Worm (Caenorhabditis elegans) whole organism, late embryonic: ENCODE measurements around the gene irld-66.

Experiments
- Y22D7AL.16 ChIP-seq: sonication (generic microtip); optimal IDR thresholded peaks from 2 replicates; lab custom pipeline; 2016; ENCODE audit warnings: missing genetic modification characterization, missing compliant biosample characterization
- ama-1 ChIP-seq: fragments of 150-350 bp; optimal IDR thresholded peaks from 2 replicates; lab custom pipeline; 2014
- dve-1 ChIP-seq: sonication (generic microtip); optimal IDR thresholded peaks from 2 replicates; lab custom pipeline; 2017; ENCODE audit warnings: antibody characterized with exemption, mild to moderate bottlenecking, missing genetic modification characterization, missing compliant biosample characterization
- fkh-10 ChIP-seq: fragments of 150-350 bp; optimal IDR thresholded peaks from 2 replicates; lab custom pipeline; 2014; ENCODE audit warnings: missing biosample characterization, missing genetic modification reagents, missing genetic modification characterization
- hlh-30 ChIP-seq: sonication (generic microtip); optimal IDR thresholded peaks from 2 replicates; lab custom pipeline; 2017; ENCODE audit warnings: antibody characterized with exemption, missing genetic modification characterization, missing compliant biosample characterization; ENCODE audit not compliant: insufficient read depth
- nfya-1 ChIP-seq: sonication (generic microtip); optimal IDR thresholded peaks from 2 replicates; lab custom pipeline; 2017; ENCODE audit warnings: missing genetic modification characterization, mild to moderate bottlenecking, missing compliant biosample characterization, antibody characterized with exemption, moderate library complexity
- npax-4 ChIP-seq: sonication (generic microtip); optimal IDR thresholded peaks from 2 replicates; lab custom pipeline; 2016; ENCODE audit warnings: missing genetic modification characterization, missing compliant biosample characterization
- pqm-1 ChIP-seq: sonication (generic microtip); optimal IDR thresholded peaks from 2 replicates; lab custom pipeline; 2016; ENCODE audit warnings: missing genetic modification characterization, missing compliant biosample characterization
- pros-1 ChIP-seq: fragments of 150-350 bp; optimal IDR thresholded peaks from 2 replicates; lab custom pipeline; 2014; ENCODE audit warnings: missing biosample characterization, missing genetic modification reagents, missing genetic modification characterization
- rnt-1 ChIP-seq: sonication (generic microtip); optimal IDR thresholded peaks from 2 replicates; lab custom pipeline; 2016; ENCODE audit warnings: missing genetic modification characterization, missing compliant biosample characterization
- sox-4 ChIP-seq: sonication (generic microtip); optimal IDR thresholded peaks from 2 replicates; lab custom pipeline; 2017; ENCODE audit warnings: mild to moderate bottlenecking, missing genetic modification characterization, inconsistent platforms, missing compliant biosample characterization

- TF ChIP-seq hlh-30 (tag; lab: Kevin White, UChicago), result no peak
- no peak for TF ChIP-seq rnt-1
- TF ChIP-seq nfya-1 (tag; lab: Kevin White, UChicago), result no peak
- no peak for TF ChIP-seq dve-1 (tag; lab: Kevin White, UChicago)
- no peak for TF ChIP-seq npax-4
- no peak for TF ChIP-seq Y22D7AL.16 (tag; lab: Kevin White, UChicago)
- TF ChIP-seq pqm-1, result no peak
- no peak for TF ChIP-seq ama-1 (lab: Kevin White, UChicago)
- no peak for TF ChIP-seq pros-1 (tag; lab: Kevin White, UChicago)
- no peak for TF ChIP-seq fkh-10 (GFP tag; lab: Kevin White, UChicago)
- no peak for TF ChIP-seq sox-4
These were observed 9.1 kb downstream of the irld-66 start for ce11 chrII:2931564-2931963.
